Fruit fly (Drosophila melanogaster) whole organism: ENCODE data around the gene brwl.

ENCODE experiments used
- CG8478 ChIP-seq: fragments of >200 bp; optimal IDR thresholded peaks from 2 replicates; lab custom pipeline; 2018; ENCODE audit warnings: inconsistent platforms
- Dll ChIP-seq: fragments of >200 bp; optimal IDR thresholded peaks from 2 replicates; lab custom pipeline; 2017
- EcR ChIP-seq, 2 experiments: fragments of >200 bp; optimal IDR thresholded peaks; 2 replicates each; lab custom pipeline; 2017; ENCODE audit warnings: missing biosample characterization in 2 of 2, missing genetic modification characterization in 2 of 2, missing genetic modification reagents in 2 of 2
- psq ChIP-seq: fragments of >200 bp; optimal IDR thresholded peaks from 2 replicates; lab custom pipeline; 2017
- usp ChIP-seq: fragments of >200 bp; optimal IDR thresholded peaks from 2 replicates; lab custom pipeline; 2017; ENCODE audit warnings: missing biosample characterization, missing genetic modification characterization, mixed read lengths

DNA sequence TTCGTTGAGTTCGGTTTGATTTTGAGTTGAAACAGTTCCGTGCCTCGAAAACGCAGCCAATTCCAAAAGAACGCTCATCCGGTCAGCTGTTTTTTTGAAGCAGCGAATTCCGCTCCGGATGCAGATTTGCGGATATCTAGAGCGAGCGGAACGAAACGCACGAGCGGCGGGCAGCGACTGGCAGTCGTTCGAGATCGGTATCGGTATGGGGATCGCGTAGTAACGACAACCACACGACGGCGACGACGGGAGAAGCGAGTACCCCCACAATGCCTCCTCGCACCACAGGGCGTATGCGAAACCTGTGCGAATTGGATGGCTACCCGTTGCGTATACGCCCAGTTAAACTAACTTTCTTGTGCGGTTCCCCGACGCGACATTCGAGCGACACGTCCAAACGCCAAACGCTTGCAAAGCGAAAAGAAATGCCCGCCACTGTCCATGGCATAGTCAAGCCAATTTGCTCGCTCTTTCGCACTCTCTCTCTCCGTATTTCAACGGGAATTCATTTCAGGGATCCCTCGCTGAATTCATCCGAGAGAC is 8.6 kb upstream of the brwl start:
- TF ChIP-seq EcR (GFP tag; optimal IDR thresholded peaks at IDR 0.05; lab: Kevin White, UChicago) (no peak), usp (GFP tag; lab: Kevin White, UChicago) (no peak), CG8478 (lab: Kevin White, UChicago) (no peak), psq (no peak), Dll (lab: Kevin White, UChicago) (no peak)
